Fruit fly (Drosophila melanogaster): ENCODE results near the gene CG9121.

The CG9121 gene

DNA sequence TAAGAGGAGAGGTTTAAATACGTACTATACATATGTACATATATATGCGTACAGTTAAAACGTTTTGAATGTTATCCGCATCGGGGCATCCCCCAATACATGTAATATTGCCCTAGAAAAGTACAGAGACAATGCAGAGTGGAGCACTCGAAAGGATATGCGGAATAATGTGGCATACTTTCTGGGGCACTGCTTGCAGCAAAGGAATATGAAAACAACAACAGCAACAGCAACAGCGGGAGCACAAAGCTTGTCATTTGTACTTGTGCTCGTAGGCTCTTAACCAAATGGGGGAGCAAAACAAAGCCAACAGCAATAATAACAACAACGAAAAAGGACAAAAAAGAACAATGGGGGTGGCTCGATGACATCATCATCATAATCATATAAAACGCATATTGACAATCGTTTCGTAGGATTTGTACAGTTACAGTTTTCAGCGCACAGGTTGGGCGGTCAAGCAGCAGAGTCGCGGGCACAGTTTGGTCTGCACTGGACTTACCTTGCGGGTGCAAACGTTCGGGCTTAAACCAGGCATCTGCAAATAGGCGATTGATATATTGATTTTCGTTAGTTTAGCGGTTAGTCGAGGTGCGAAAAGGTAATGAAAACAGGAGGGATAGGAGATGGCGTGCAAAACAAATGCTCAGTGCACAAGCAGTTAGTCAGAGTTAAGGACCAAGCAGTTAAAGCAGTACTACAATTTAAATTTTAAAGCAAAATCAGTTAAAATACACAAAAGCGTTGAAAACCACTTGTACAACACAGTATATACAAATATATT lies 47.0 kb downstream of the CG9121 start:
- TF ChIP-seq CG10366 (GFP tag; IDR thresholded peaks at IDR 0.05): no peak
- TF ChIP-seq CG13894 (tag; optimal IDR thresholded peaks at IDR 0.05): no peak
- TF ChIP-seq HHEX (GFP tag; optimal IDR thresholded peaks at IDR 0.05): no peak
- TF ChIP-seq CG1602 (GFP tag; optimal IDR thresholded peaks at IDR 0.05): no peak
- TF ChIP-seq Mes4 (GFP tag; optimal IDR thresholded peaks at IDR 0.05): no peak
- no peak for TF ChIP-seq HLH4C (GFP tag; IDR thresholded peaks at IDR 0.05; ENCODE audit: partially characterized antibody)
- no peak for TF ChIP-seq E2f1 (GFP tag; IDR thresholded peaks at IDR 0.05)
- no peak for TF ChIP-seq Hr78 (GFP tag; optimal IDR thresholded peaks at IDR 0.05)
- no peak for TF ChIP-seq tup (GFP tag; optimal IDR thresholded peaks at IDR 0.05)
- TF ChIP-seq ham (GFP tag; IDR thresholded peaks at IDR 0.05): no peak
- no peak for TF ChIP-seq zf30C (GFP tag; optimal IDR thresholded peaks at IDR 0.05)
- no peak for TF ChIP-seq aop (GFP tag; IDR thresholded peaks at IDR 0.05)
- TF ChIP-seq Xbp1 (GFP tag; optimal IDR thresholded peaks at IDR 0.05): no peak
- TF ChIP-seq CG3407 (GFP tag; optimal IDR thresholded peaks at IDR 0.05): no peak
- no peak for TF ChIP-seq CG12391 (tag; optimal IDR thresholded peaks at IDR 0.05)
- TF ChIP-seq lola (GFP tag; optimal IDR thresholded peaks at IDR 0.05): no peak
- no peak for TF ChIP-seq Oaz (GFP tag; IDR thresholded peaks at IDR 0.05)
- TF ChIP-seq CG14965 (GFP tag; optimal IDR thresholded peaks at IDR 0.05; ENCODE audit: borderline replicate concordance): no peak
- TF ChIP-seq kah (GFP tag; optimal IDR thresholded peaks at IDR 0.05): no peak
- TF ChIP-seq Mad (GFP tag; optimal IDR thresholded peaks at IDR 0.05): no peak
- TF ChIP-seq Nf-YA (GFP tag; IDR thresholded peaks at IDR 0.05): no peak
- no peak for TF ChIP-seq Blimp-1 (GFP tag; optimal IDR thresholded peaks at IDR 0.05)
- TF ChIP-seq pnt (GFP tag; optimal IDR thresholded peaks at IDR 0.05): no peak
- no peak for TF ChIP-seq dan (GFP tag; IDR thresholded peaks at IDR 0.05)
- no peak for TF ChIP-seq jing (GFP tag; optimal IDR thresholded peaks at IDR 0.05)
- no peak for TF ChIP-seq crc (GFP tag; optimal IDR thresholded peaks at IDR 0.05)
- peak; percentile 97 for TF ChIP-seq CG6654 (GFP tag; optimal IDR thresholded peaks at IDR 0.05)
- TF ChIP-seq danr (GFP tag; IDR thresholded peaks at IDR 0.05): no peak
- TF ChIP-seq Eip74EF (GFP tag; optimal IDR thresholded peaks at IDR 0.05): peak in 1 of 2 experiments; percentile 68
- TF ChIP-seq Abd-B (GFP tag; optimal IDR thresholded peaks at IDR 0.05): no peak
- no peak for TF ChIP-seq CG13424 (tag; optimal IDR thresholded peaks at IDR 0.05)
- TF ChIP-seq Ada2b (GFP tag; IDR thresholded peaks at IDR 0.05): no peak
- no peak for TF ChIP-seq crp (GFP tag; optimal IDR thresholded peaks at IDR 0.05)
- no peak for TF ChIP-seq Usf (GFP tag; optimal IDR thresholded peaks at IDR 0.05)
- no peak for TF ChIP-seq NFAT (GFP tag; IDR thresholded peaks at IDR 0.05)
- TF ChIP-seq CG10267 (tag; optimal IDR thresholded peaks at IDR 0.05): no peak
- TF ChIP-seq CG14014 (GFP tag; IDR thresholded peaks at IDR 0.05): no peak
- TF ChIP-seq CG31365 (tag; optimal IDR thresholded peaks at IDR 0.05): peak; percentile 81
- no peak for TF ChIP-seq ap (GFP tag; IDR thresholded peaks at IDR 0.05)
- TF ChIP-seq Scr (GFP tag; IDR thresholded peaks at IDR 0.05; ENCODE audit: partially characterized antibody): no peak
- TF ChIP-seq grn (GFP tag; optimal IDR thresholded peaks at IDR 0.05): no peak
- peak in 1 of 2 experiments; percentile 46 for TF ChIP-seq tll (GFP tag; optimal IDR thresholded peaks at IDR 0.05)
- no peak for TF ChIP-seq repo (GFP tag; optimal IDR thresholded peaks at IDR 0.05)
- TF ChIP-seq CG4360 (GFP tag; IDR thresholded peaks at IDR 0.05): peak; percentile 77
- TF ChIP-seq CG13624 (GFP tag; optimal IDR thresholded peaks at IDR 0.05): no peak
- TF ChIP-seq CG4424 (GFP tag; optimal IDR thresholded peaks at IDR 0.05): no peak
- no peak for TF ChIP-seq HmgZ (tag; optimal IDR thresholded peaks at IDR 0.05)
- TF ChIP-seq slbo (GFP tag; IDR thresholded peaks at IDR 0.05): no peak
- TF ChIP-seq her (GFP tag; optimal IDR thresholded peaks at IDR 0.05): no peak

Data from whole organism, embryonic.